Worm (Caenorhabditis elegans): ENCODE results near the gene fbxa-210.

fbxa-210 gene

ce11 chrV:18085150-18085833 lies 39.9 kb upstream of the fbxa-210 start, which contains the start of gene fbxa-106 (continued):
- TF ChIP-seq zfh-2 (GFP tag; conservative IDR thresholded peaks at IDR 0.05) = no peak
- no peak for TF ChIP-seq C06A6.2 (GFP tag; conservative IDR thresholded peaks at IDR 0.05)
- TF ChIP-seq attf-6 (GFP tag; IDR thresholded peaks at IDR 0.05) = no peak; the same call in 1 of the 2 replicates
- no peak for TF ChIP-seq B0035.1 (tag; optimal IDR thresholded peaks at IDR 0.05)
- no peak for TF ChIP-seq rec-8 (tag; optimal IDR thresholded peaks at IDR 0.05)
- TF ChIP-seq rcor-1 (GFP tag; IDR thresholded peaks at IDR 0.05) = 0 out of 2 replicates have a peak, but pooled peaks have one; percentile 36
- TF ChIP-seq B0261.1 (tag; optimal IDR thresholded peaks at IDR 0.05) = no peak
- TF ChIP-seq Y67H2A.10 (GFP tag; conservative IDR thresholded peaks at IDR 0.05) = no peak
- no peak for TF ChIP-seq madf-8 (GFP tag; conservative IDR thresholded peaks at IDR 0.05)
- TF ChIP-seq hlh-12 (tag; optimal IDR thresholded peaks at IDR 0.05) = no peak
- no peak for TF ChIP-seq nhr-120 (GFP tag; IDR thresholded peaks at IDR 0.05)
- 0 out of 2 replicates have a peak, but pooled peaks have one; percentile 42 for TF ChIP-seq Y53G8AR.9 (GFP tag; conservative IDR thresholded peaks at IDR 0.05)
- no peak for TF ChIP-seq nfya-2 (GFP tag; IDR thresholded peaks at IDR 0.05)
- TF ChIP-seq bed-2 (GFP tag; IDR thresholded peaks at IDR 0.05) = no peak
- TF ChIP-seq aptf-3 (GFP tag; IDR thresholded peaks at IDR 0.05) = 0 out of 2 replicates have a peak, but pooled peaks have one; percentile 69
- no peak for TF ChIP-seq snpc-1.3 (tag; optimal IDR thresholded peaks at IDR 0.05; ENCODE audit: insufficient read depth)
- no peak for TF ChIP-seq Y53F4B.3 (GFP tag; IDR thresholded peaks at IDR 0.05)
- TF ChIP-seq lin-40 (tag; optimal IDR thresholded peaks at IDR 0.05) = no peak
- TF ChIP-seq hsf-1 (GFP tag; IDR thresholded peaks at IDR 0.05) = no peak
- no peak for TF ChIP-seq hlh-26 (GFP tag; conservative IDR thresholded peaks at IDR 0.05)
- TF ChIP-seq F23B12.7 (tag; optimal IDR thresholded peaks at IDR 0.05; ENCODE audit: insufficient read depth) = no peak
- TF ChIP-seq egl-18 (GFP tag; IDR thresholded peaks at IDR 0.05) = 0 out of 2 replicates have a peak, but pooled peaks have one; percentile 14
- TF ChIP-seq madf-6 (GFP tag; IDR thresholded peaks at IDR 0.05) = peak; percentile 62
- no peak for TF ChIP-seq dpl-1 (GFP tag; optimal IDR thresholded peaks at IDR 0.05)
- TF ChIP-seq Y95B8A.8 (GFP tag; IDR thresholded peaks at IDR 0.05) = peak; percentile 66; the same call in 1 of the 2 replicates
- TF ChIP-seq F10E7.11 (tag; optimal IDR thresholded peaks at IDR 0.05) = no peak
- no peak for TF ChIP-seq F39B2.1 (GFP tag; IDR thresholded peaks at IDR 0.05)
- TF ChIP-seq sptf-2 (GFP tag; optimal IDR thresholded peaks at IDR 0.05) = no peak
- no peak for TF ChIP-seq hmg-20 (GFP tag; IDR thresholded peaks at IDR 0.05)
- TF ChIP-seq nfyb-1 (GFP tag; IDR thresholded peaks at IDR 0.05) = no peak
- no peak for TF ChIP-seq fkh-3 (tag; optimal IDR thresholded peaks at IDR 0.05)
- TF ChIP-seq ama-1 (optimal IDR thresholded peaks at IDR 0.05) = no peak
- no peak for TF ChIP-seq ama-1 (GFP tag; optimal IDR thresholded peaks at IDR 0.05)
- TF ChIP-seq ztf-28 (GFP tag; IDR thresholded peaks at IDR 0.05) = no peak
- TF ChIP-seq snpc-1.1 (tag; optimal IDR thresholded peaks at IDR 0.05; ENCODE audit: insufficient read depth) = peak; percentile 25
- no peak for TF ChIP-seq ztf-22 (GFP tag; optimal IDR thresholded peaks at IDR 0.05)
- no peak for TF ChIP-seq sdz-38 (tag; optimal IDR thresholded peaks at IDR 0.05)
- TF ChIP-seq ztf-6 (GFP tag; IDR thresholded peaks at IDR 0.05) = no peak
- no peak for TF ChIP-seq lin-26 (GFP tag; IDR thresholded peaks at IDR 0.05)
- no peak for TF ChIP-seq ceh-91 (GFP tag; IDR thresholded peaks at IDR 0.05)
- peak; percentile 56 for TF ChIP-seq tbp1 (GFP tag; optimal IDR thresholded peaks at IDR 0.05)
- peak; percentile 48 for TF ChIP-seq pbrm-1 (GFP tag; IDR thresholded peaks at IDR 0.05)
- no peak for TF ChIP-seq lin-35 (GFP tag; optimal IDR thresholded peaks at IDR 0.05)
- TF ChIP-seq K12H6.12 (tag; optimal IDR thresholded peaks at IDR 0.05) = no peak
- peak; percentile 67 for TF ChIP-seq F49E8.2 (tag; optimal IDR thresholded peaks at IDR 0.05; ENCODE audit: insufficient read depth)
- TF ChIP-seq akir-1 (GFP tag; optimal IDR thresholded peaks at IDR 0.05) = no peak
- no peak for TF ChIP-seq zim-3 (tag; optimal IDR thresholded peaks at IDR 0.05)
